Fruit fly (Drosophila melanogaster) whole organism, embryonic: ENCODE measurements around the gene CG31495.

ENCODE experiments used
- Bgb ChIP-seq: fragments of 200-800 bp; sonication (Bioruptor generic); IDR thresholded peaks from 2 replicates; pipeline ENCODE4 v1.3.6; 2022; ENCODE audit warnings: missing biosample characterization, missing genetic modification characterization; ENCODE audit not compliant: partially characterized antibody
- CG10321 ChIP-seq: fragments of 200-800 bp; sonication (Bioruptor generic); IDR thresholded peaks from 2 replicates; pipeline ENCODE4 v1.3.6; 2022; ENCODE audit warnings: missing biosample characterization, missing genetic modification characterization
- CG11696 ChIP-seq: fragments of 200-800 bp; sonication (Bioruptor generic); IDR thresholded peaks from 2 replicates; pipeline ENCODE4 v1.3.6; 2022; ENCODE audit warnings: missing biosample characterization, missing genetic modification characterization
- CG1603 ChIP-seq: fragments of 200-800 bp; sonication (Bioruptor generic); optimal IDR thresholded peaks from 2 replicates; lab custom pipeline; 2019; ENCODE audit warnings: missing biosample characterization, mild to moderate bottlenecking, missing genetic modification characterization, moderate library complexity
- CG16779 ChIP-seq: fragments of 200-800 bp; sonication (Bioruptor generic); IDR thresholded peaks from 2 replicates; pipeline ENCODE4 v1.3.6; 2022; ENCODE audit warnings: missing biosample characterization, missing genetic modification characterization
- CG17328 ChIP-seq: fragments of 200-800 bp; sonication (Bioruptor generic); IDR thresholded peaks from 2 replicates; pipeline ENCODE4 v1.3.6; 2022; ENCODE audit warnings: missing biosample characterization, missing genetic modification characterization
- CG17829 ChIP-seq: fragments of 200-800 bp; optimal IDR thresholded peaks from 2 replicates; lab custom pipeline; 2019; ENCODE audit warnings: missing biosample characterization, mild to moderate bottlenecking, missing genetic modification characterization, moderate library complexity
- CG1792 ChIP-seq: fragments of 200-800 bp; sonication (Bioruptor generic); optimal IDR thresholded peaks from 2 replicates; lab custom pipeline; 2016; ENCODE audit warnings: missing biosample characterization, missing genetic modification characterization
- CG1832 ChIP-seq: fragments of 200-800 bp; sonication (Bioruptor generic); optimal IDR thresholded peaks from 2 replicates; lab custom pipeline; 2017; ENCODE audit warnings: missing biosample characterization, mild to moderate bottlenecking, missing genetic modification characterization, inconsistent platforms
- CG30403 ChIP-seq: fragments of 200-800 bp; sonication (Bioruptor generic); optimal IDR thresholded peaks from 3 replicates; lab custom pipeline; 2016; ENCODE audit warnings: missing biosample characterization, missing genetic modification characterization
- CG32767 ChIP-seq: fragments of 200-800 bp; sonication (Bioruptor generic); IDR thresholded peaks from 2 replicates; pipeline ENCODE4 v1.3.6; 2022; ENCODE audit warnings: missing biosample characterization, missing genetic modification characterization
- CG4404 ChIP-seq: fragments of 200-800 bp; sonication (Bioruptor generic); IDR thresholded peaks from 2 replicates; pipeline ENCODE4 v1.3.6; 2022; ENCODE audit warnings: missing biosample characterization, missing genetic modification characterization
- CG4617 ChIP-seq: fragments of 200-800 bp; sonication (Bioruptor generic); optimal IDR thresholded peaks from 3 replicates; lab custom pipeline; 2016; ENCODE audit warnings: missing biosample characterization, missing genetic modification characterization, borderline replicate concordance
- CG5180 ChIP-seq: fragments of 200-800 bp; sonication (Bioruptor generic); optimal IDR thresholded peaks from 3 replicates; lab custom pipeline; 2017; ENCODE audit warnings: missing biosample characterization, missing genetic modification characterization, mild to moderate bottlenecking, moderate library complexity, missing genetic modification reagents
- CG7786 ChIP-seq: fragments of 200-800 bp; sonication (Bioruptor generic); optimal IDR thresholded peaks from 2 replicates; lab custom pipeline; 2016; ENCODE audit warnings: missing biosample characterization, missing genetic modification characterization
- CG8359 ChIP-seq: fragments of 200-800 bp; sonication (Bioruptor generic); optimal IDR thresholded peaks from 2 replicates; lab custom pipeline; 2017; ENCODE audit warnings: missing biosample characterization, mild to moderate bottlenecking, missing genetic modification characterization, borderline replicate concordance
- CG8478 ChIP-seq: fragments of >200 bp; optimal IDR thresholded peaks from 2 replicates; lab custom pipeline; 2018
- CG9437 ChIP-seq: fragments of 200-800 bp; sonication (Bioruptor generic); optimal IDR thresholded peaks from 2 replicates; lab custom pipeline; 2018; ENCODE audit warnings: missing biosample characterization, mild to moderate bottlenecking, missing genetic modification characterization
- CTCF ChIP-seq: fragments of 200-800 bp; sonication (Bioruptor generic); optimal IDR thresholded peaks from 2 replicates; lab custom pipeline; 2017; ENCODE audit warnings: missing biosample characterization, mild to moderate bottlenecking, missing genetic modification characterization, moderate library complexity
- CoRest ChIP-seq: fragments of 200-800 bp; sonication (Bioruptor generic); optimal IDR thresholded peaks from 3 replicates; lab custom pipeline; 2018; ENCODE audit warnings: missing biosample characterization, mild to moderate bottlenecking, missing genetic modification characterization, moderate library complexity
- Ets97D ChIP-seq: fragments of 200-800 bp; sonication (Bioruptor generic); optimal IDR thresholded peaks from 3 replicates; lab custom pipeline; 2016; ENCODE audit warnings: missing biosample characterization, missing genetic modification characterization
- HLH4C ChIP-seq: fragments of 200-800 bp; sonication (Bioruptor generic); IDR thresholded peaks from 3 replicates; pipeline ENCODE4 v1.3.6; 2022; ENCODE audit warnings: missing biosample characterization, missing genetic modification characterization; ENCODE audit not compliant: partially characterized antibody
- HmgD ChIP-seq: fragments of 200-800 bp; sonication (Bioruptor generic); optimal IDR thresholded peaks from 3 replicates; lab custom pipeline; 2016; ENCODE audit warnings: missing biosample characterization, missing genetic modification characterization
- Jarid2 ChIP-seq: fragments of 200-800 bp; sonication (Bioruptor generic); optimal IDR thresholded peaks from 3 replicates; lab custom pipeline; 2017; ENCODE audit warnings: mild to moderate bottlenecking, missing biosample characterization, missing genetic modification reagents, missing genetic modification characterization
- Kr ChIP-seq: fragments of 200-800 bp; sonication (Bioruptor generic); optimal IDR thresholded peaks from 2 replicates; lab custom pipeline; 2017; ENCODE audit warnings: missing biosample characterization, mild to moderate bottlenecking, missing genetic modification characterization
- MTF-1 ChIP-seq: fragments of 200-800 bp; sonication (Bioruptor generic); optimal IDR thresholded peaks from 2 replicates; lab custom pipeline; 2018; ENCODE audit warnings: missing biosample characterization, mild to moderate bottlenecking, missing genetic modification characterization, borderline replicate concordance
- Med ChIP-seq: fragments of 200-800 bp; sonication (Bioruptor generic); peaks from one replicate; lab custom pipeline; 2016; ENCODE audit warnings: missing biosample characterization, missing genetic modification characterization, mild to moderate bottlenecking, inconsistent platforms, moderate library complexity
- Nf-YA ChIP-seq: fragments of 200-800 bp; sonication (Bioruptor generic); IDR thresholded peaks from 2 replicates; pipeline ENCODE4 v1.3.6; 2022; ENCODE audit warnings: missing biosample characterization, missing genetic modification characterization
- Nf-YB ChIP-seq: fragments of 200-800 bp; sonication (Bioruptor generic); optimal IDR thresholded peaks from 3 replicates; lab custom pipeline; 2019; ENCODE audit warnings: missing biosample characterization, mild to moderate bottlenecking, missing genetic modification characterization, moderate library complexity
- Nf-YC ChIP-seq: fragments of 200-800 bp; optimal IDR thresholded peaks from 3 replicates; lab custom pipeline; 2019; ENCODE audit warnings: missing biosample characterization, mild to moderate bottlenecking, missing genetic modification characterization, moderate library complexity
- Optix ChIP-seq: fragments of 200-800 bp; sonication (Bioruptor generic); IDR thresholded peaks from 3 replicates; pipeline ENCODE4 v1.3.6; 2022; ENCODE audit warnings: missing biosample characterization, missing genetic modification characterization
- Poxn ChIP-seq: fragments of 200-800 bp; sonication (Bioruptor generic); IDR thresholded peaks from 2 replicates; pipeline ENCODE4 v1.3.6; 2022; ENCODE audit warnings: missing biosample characterization, missing genetic modification characterization
- Rfx ChIP-seq: fragments of 200-800 bp; sonication (Bioruptor generic); IDR thresholded peaks from 2 replicates; pipeline ENCODE4 v1.3.6; 2022; ENCODE audit warnings: missing biosample characterization, missing genetic modification characterization
- Trl ChIP-seq, 3 experiments: fragments of >200 bp in 2 of 3; fragments of 200-800 bp in 1 of 3; sonication (Bioruptor generic) in 1 of 3; optimal IDR thresholded peaks; 2 replicates in 1 of 3; 3 replicates in 2 of 3; lab custom pipeline; 2016 to 2017; ENCODE audit warnings: missing biosample characterization in 1 of 3, missing genetic modification characterization in 1 of 3
- btn ChIP-seq: fragments of 200-800 bp; sonication (Bioruptor generic); optimal IDR thresholded peaks from 2 replicates; lab custom pipeline; 2016; ENCODE audit warnings: missing biosample characterization, missing genetic modification characterization
- chinmo ChIP-seq: fragments of 200-800 bp; sonication (Bioruptor generic); IDR thresholded peaks from 4 replicates; pipeline ENCODE4 v1.3.6; 2022; ENCODE audit warnings: missing biosample characterization, missing genetic modification characterization; ENCODE audit not compliant: partially characterized antibody
- crol ChIP-seq: fragments of 200-800 bp; sonication (Bioruptor generic); IDR thresholded peaks from 2 replicates; pipeline ENCODE4 v1.3.6; 2022; ENCODE audit warnings: missing biosample characterization, missing genetic modification characterization
- ewg ChIP-seq: fragments of 200-800 bp; sonication (Bioruptor generic); optimal IDR thresholded peaks from 3 replicates; lab custom pipeline; 2017; ENCODE audit warnings: mild to moderate bottlenecking, missing biosample characterization, missing genetic modification reagents, missing genetic modification characterization
- grau ChIP-seq: fragments of 200-800 bp; optimal IDR thresholded peaks from 3 replicates; lab custom pipeline; 2019; ENCODE audit warnings: missing biosample characterization, mild to moderate bottlenecking, missing genetic modification characterization, moderate library complexity
- ind ChIP-seq: fragments of 200-800 bp; sonication (Bioruptor generic); optimal IDR thresholded peaks from 3 replicates; lab custom pipeline; 2016; ENCODE audit warnings: missing biosample characterization, missing genetic modification characterization
- jigr1 ChIP-seq: fragments of 200-800 bp; sonication (Bioruptor generic); IDR thresholded peaks from 3 replicates; pipeline ENCODE4 v1.3.6; 2022; ENCODE audit warnings: missing biosample characterization, missing genetic modification characterization
- oc ChIP-seq: fragments of 200-800 bp; sonication (Bioruptor generic); optimal IDR thresholded peaks from 2 replicates; lab custom pipeline; 2018; ENCODE audit warnings: missing biosample characterization, mild to moderate bottlenecking, missing genetic modification characterization, moderate library complexity
- otp ChIP-seq: fragments of 200-800 bp; sonication (Bioruptor generic); IDR thresholded peaks from 3 replicates; pipeline ENCODE4, ENCODE4 v1.3.6; 2022; ENCODE audit warnings: missing biosample characterization, missing genetic modification characterization
- pnt ChIP-seq: fragments of 200-800 bp; sonication (Bioruptor generic); optimal IDR thresholded peaks from 3 replicates; lab custom pipeline; 2016; ENCODE audit warnings: missing biosample characterization, missing genetic modification characterization
- seq ChIP-seq: fragments of 200-800 bp; sonication (Bioruptor generic); IDR thresholded peaks from 2 replicates; pipeline ENCODE4 v1.3.6; 2022; ENCODE audit warnings: missing biosample characterization, missing genetic modification characterization
- sr ChIP-seq: fragments of 200-800 bp; sonication (Bioruptor generic); IDR thresholded peaks from 3 replicates; pipeline ENCODE4 v1.3.6; 2022; ENCODE audit warnings: missing biosample characterization, missing genetic modification characterization
- tio ChIP-seq: fragments of 200-800 bp; sonication (Bioruptor generic); optimal IDR thresholded peaks from 2 replicates; lab custom pipeline; 2017; ENCODE audit warnings: missing biosample characterization, missing genetic modification characterization, inconsistent platforms
- twi ChIP-seq: fragments of 200-800 bp; optimal IDR thresholded peaks from 2 replicates; lab custom pipeline; 2019; ENCODE audit warnings: missing biosample characterization, mild to moderate bottlenecking, missing genetic modification characterization, moderate library complexity
- vvl ChIP-seq: fragments of 200-800 bp; sonication (Bioruptor generic); IDR thresholded peaks from 2 replicates; pipeline ENCODE4 v1.3.6; 2022; ENCODE audit warnings: missing biosample characterization, missing genetic modification characterization
- z ChIP-seq: fragments of 200-800 bp; sonication (Bioruptor generic); IDR thresholded peaks from 3 replicates; pipeline ENCODE4 v1.3.6; 2022; ENCODE audit warnings: missing biosample characterization, missing genetic modification characterization
- zen2 ChIP-seq: fragments of 200-800 bp; sonication (Bioruptor generic); IDR thresholded peaks from 3 replicates; pipeline ENCODE4 v1.3.6; 2022; ENCODE audit warnings: missing biosample characterization, missing genetic modification characterization; ENCODE audit not compliant: partially characterized antibody

The CG31495 gene

DNA sequence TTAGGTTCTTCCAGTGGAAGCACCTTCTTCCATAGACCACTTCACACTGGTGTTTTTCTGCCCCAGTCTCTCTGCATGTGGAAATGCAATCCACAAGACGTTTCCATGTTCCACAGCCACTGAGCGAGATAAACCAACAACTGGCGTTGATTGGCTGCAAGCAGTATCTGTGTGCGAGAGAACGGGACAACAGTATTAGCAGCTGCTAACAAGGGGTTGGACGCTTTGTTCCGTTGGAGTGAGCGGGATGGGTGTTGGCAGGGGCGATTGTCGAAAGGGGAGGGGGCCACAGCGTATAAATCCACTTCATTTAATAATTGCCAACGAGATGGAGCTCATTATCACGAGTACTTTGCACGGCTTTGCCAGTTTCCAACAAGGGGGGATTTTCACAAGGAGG is 37.4 kb upstream of the CG31495 start (continued):
- TF ChIP-seq CG9437 (no peak), twi (tag; lab: Kevin White, UChicago) (no peak), btn (GFP tag; lab: Kevin White, UChicago) (no peak), Optix (GFP tag; lab: Robert Waterston, UW) (no peak), Poxn (no peak), Jarid2 (GFP tag; lab: Kevin White, UChicago) (peak; percentile 82), MTF-1 (no peak), CG1603 (tag; lab: Kevin White, UChicago) (no peak), CG4617 (GFP tag; lab: Kevin White, UChicago) (no peak), CoRest (peak; percentile 55), zen2 (GFP tag; lab: Robert Waterston, UW) (peak; percentile 18; the same call in 1 of the 3 replicates), CG4404 (GFP tag; lab: Robert Waterston, UW) (no peak), CG5180 (GFP tag; lab: Kevin White, UChicago) (no peak), CG8359 (GFP tag; lab: Kevin White, UChicago) (no peak), pnt (no peak), jigr1 (no peak), CG1792 (GFP tag; lab: Kevin White, UChicago) (no peak), ind (GFP tag; lab: Kevin White, UChicago) (no peak), CG17328 (GFP tag; lab: Robert Waterston, UW) (no peak), sr (GFP tag; lab: Robert Waterston, UW) (0 out of 3 replicates have a peak, but pooled peaks have one; percentile 36), grau (peak; percentile 20), ewg (GFP tag; lab: Kevin White, UChicago) (peak; percentile 39), Nf-YA (GFP tag; lab: Robert Waterston, UW) (peak; percentile 99), CG17829 (tag; lab: Kevin White, UChicago) (peak; percentile 34), otp (peak; percentile 43; the same call in 1 of the 3 replicates), Nf-YB (GFP tag; lab: Kevin White, UChicago) (peak; percentile 100), CG11696 (GFP tag; lab: Robert Waterston, UW) (no peak), vvl (peak; percentile 54; the same call in 1 of the 2 replicates), Nf-YC (tag; lab: Kevin White, UChicago) (peak; percentile 100), Rfx (no peak), Bgb (GFP tag; lab: Robert Waterston, UW) (peak; percentile 49; the same call in 1 of the 2 replicates), CG32767 (GFP tag; lab: Robert Waterston, UW) (peak; percentile 42; the same call in 1 of the 2 replicates), seq (GFP tag; lab: Robert Waterston, UW) (peak; percentile 81), CTCF (GFP tag; lab: Kevin White, UChicago) (no peak), HmgD (GFP tag; lab: Kevin White, UChicago) (peak; percentile 28), CG10321 (peak; percentile 99), HLH4C (no peak; the same call in 2 of the 3 replicates), Ets97D (GFP tag; lab: Kevin White, UChicago) (no peak), z (GFP tag; lab: Robert Waterston, UW) (no peak; the same call in 2 of the 3 replicates), Trl (optimal IDR thresholded peaks at IDR 0.05; lab: Kevin White, UChicago) (peak; percentile 23 to 37), Trl (GFP tag; optimal IDR thresholded peaks at IDR 0.05; lab: Kevin White, UChicago) (no peak), crol (peak; percentile 89), Kr (peak; percentile 1), CG8478 (lab: Kevin White, UChicago) (peak; percentile 92), chinmo (0 out of 4 replicates have a peak, but pooled peaks have one; percentile 80), CG16779 (GFP tag; lab: Robert Waterston, UW) (no peak), CG30403 (no peak), oc (tag; lab: Kevin White, UChicago) (peak; percentile 80), Med (peak; percentile 75), tio (GFP tag; lab: Kevin White, UChicago) (no peak), CG1832 (GFP tag; lab: Kevin White, UChicago) (peak; percentile 97), CG7786 (GFP tag; lab: Kevin White, UChicago) (no peak)
